Worm (Caenorhabditis elegans): ENCODE measurements around the gene ehbp-1.

ce11 chrV:9518832-9519231 is 31.6 kb upstream of the ehbp-1 start, which contains the start of gene C50F4.8:
- TF ChIP-seq ztf-23 (GFP tag; IDR thresholded peaks at IDR 0.05): no peak
- TF ChIP-seq ref-1 (GFP tag; conservative IDR thresholded peaks at IDR 0.05): no peak
- no peak for TF ChIP-seq klf-2 (GFP tag; conservative IDR thresholded peaks at IDR 0.05)
- no peak for TF ChIP-seq flt-1 (GFP tag; IDR thresholded peaks at IDR 0.05)
- no peak for TF ChIP-seq tab-1 (GFP tag; IDR thresholded peaks at IDR 0.05)

Measured in whole organism, midembryonic.